Fruit fly (Drosophila melanogaster) whole organism, embryonic: ENCODE data around the gene CG32333.

ENCODE experiments used
- Asciz ChIP-seq: fragments of 200-800 bp; sonication (Bioruptor generic); optimal IDR thresholded peaks from 2 replicates; lab custom pipeline; 2017; ENCODE audit warnings: missing biosample characterization, mild to moderate bottlenecking, missing genetic modification characterization, missing genetic modification reagents
- B-H1 ChIP-seq: fragments of 200-800 bp; sonication (Bioruptor generic); IDR thresholded peaks from 3 replicates; pipeline ENCODE4 v1.3.6; 2022; ENCODE audit warnings: missing biosample characterization, missing genetic modification characterization
- Bteb2 ChIP-seq: fragments of 200-800 bp; sonication (Bioruptor generic); optimal IDR thresholded peaks from 2 replicates; lab custom pipeline; 2016; ENCODE audit warnings: missing biosample characterization, missing genetic modification characterization
- C15 ChIP-seq: fragments of 200-800 bp; sonication (Bioruptor generic); IDR thresholded peaks from 3 replicates; pipeline ENCODE4 v1.3.6; 2022; ENCODE audit warnings: missing biosample characterization, missing genetic modification characterization
- CG10209 ChIP-seq: fragments of 200-800 bp; sonication (Bioruptor generic); optimal IDR thresholded peaks from 3 replicates; lab custom pipeline; 2017; ENCODE audit warnings: missing biosample characterization, mild to moderate bottlenecking, missing genetic modification characterization, missing genetic modification reagents
- CG10274 ChIP-seq: fragments of 200-800 bp; sonication (Bioruptor generic); optimal IDR thresholded peaks from 3 replicates; lab custom pipeline; 2017; ENCODE audit warnings: missing biosample characterization, mild to moderate bottlenecking, missing genetic modification characterization
- CG10321 ChIP-seq: fragments of 200-800 bp; sonication (Bioruptor generic); IDR thresholded peaks from 2 replicates; pipeline ENCODE4 v1.3.6; 2022; ENCODE audit warnings: missing biosample characterization, missing genetic modification characterization
- CG11398 ChIP-seq: fragments of 200-800 bp; sonication (Bioruptor generic); optimal IDR thresholded peaks from 2 replicates; lab custom pipeline; 2016; ENCODE audit warnings: missing biosample characterization, missing genetic modification characterization
- CG11456 ChIP-seq: fragments of 200-800 bp; sonication (Bioruptor generic); IDR thresholded peaks from 3 replicates; pipeline ENCODE4 v1.3.6; 2022; ENCODE audit warnings: missing biosample characterization, missing genetic modification characterization
- CG11696 ChIP-seq: fragments of 200-800 bp; sonication (Bioruptor generic); IDR thresholded peaks from 2 replicates; pipeline ENCODE4 v1.3.6; 2022; ENCODE audit warnings: missing biosample characterization, missing genetic modification characterization
- CG1233 ChIP-seq: fragments of 200-800 bp; sonication (Bioruptor generic); optimal IDR thresholded peaks from 4 replicates; lab custom pipeline; 2018; ENCODE audit warnings: missing biosample characterization, mild to moderate bottlenecking, missing genetic modification characterization
- CG12942 ChIP-seq: fragments of 200-800 bp; sonication (Bioruptor generic); optimal IDR thresholded peaks from 3 replicates; lab custom pipeline; 2016; ENCODE audit warnings: missing biosample characterization, missing genetic modification characterization
- CG14050 ChIP-seq: fragments of 200-800 bp; sonication (Bioruptor generic); IDR thresholded peaks from 3 replicates; pipeline ENCODE4 v1.3.6; 2022; ENCODE audit warnings: missing biosample characterization, missing genetic modification characterization
- CG17328 ChIP-seq: fragments of 200-800 bp; sonication (Bioruptor generic); IDR thresholded peaks from 2 replicates; pipeline ENCODE4 v1.3.6; 2022; ENCODE audit warnings: missing biosample characterization, missing genetic modification characterization
- CG17359 ChIP-seq: fragments of 200-800 bp; sonication (Bioruptor generic); optimal IDR thresholded peaks from 3 replicates; lab custom pipeline; 2018; ENCODE audit warnings: missing biosample characterization, mild to moderate bottlenecking, missing genetic modification characterization, moderate library complexity
- CG18262 ChIP-seq: fragments of 200-800 bp; optimal IDR thresholded peaks from 3 replicates; lab custom pipeline; 2019; ENCODE audit warnings: missing biosample characterization, mild to moderate bottlenecking, missing genetic modification characterization, moderate library complexity
- CG2116 ChIP-seq: fragments of 200-800 bp; sonication (Bioruptor generic); optimal IDR thresholded peaks from 3 replicates; lab custom pipeline; 2018; ENCODE audit warnings: missing biosample characterization, mild to moderate bottlenecking, missing genetic modification characterization
- CG2120 ChIP-seq: fragments of 200-800 bp; sonication (Bioruptor generic); optimal IDR thresholded peaks from 3 replicates; lab custom pipeline; 2016; ENCODE audit warnings: missing biosample characterization, missing genetic modification characterization
- CG31224 ChIP-seq: fragments of 200-800 bp; sonication (Bioruptor generic); IDR thresholded peaks from 2 replicates; pipeline ENCODE4 v1.3.6; 2022; ENCODE audit warnings: missing biosample characterization, missing genetic modification characterization
- CG33557 ChIP-seq: fragments of 200-800 bp; sonication (Bioruptor generic); optimal IDR thresholded peaks from 2 replicates; lab custom pipeline; 2019; ENCODE audit warnings: missing biosample characterization, mild to moderate bottlenecking, missing genetic modification characterization, moderate library complexity
- CG5180 ChIP-seq: fragments of 200-800 bp; sonication (Bioruptor generic); optimal IDR thresholded peaks from 3 replicates; lab custom pipeline; 2017; ENCODE audit warnings: missing biosample characterization, missing genetic modification characterization, mild to moderate bottlenecking, moderate library complexity, missing genetic modification reagents
- CG7839 ChIP-seq: fragments of 200-800 bp; sonication (Bioruptor generic); optimal IDR thresholded peaks from 3 replicates; lab custom pipeline; 2018; ENCODE audit warnings: missing biosample characterization, mild to moderate bottlenecking, missing genetic modification characterization, moderate library complexity
- Dbx ChIP-seq: fragments of 200-800 bp; sonication (Bioruptor generic); IDR thresholded peaks from 3 replicates; pipeline ENCODE4 v1.3.6; 2022; ENCODE audit warnings: missing biosample characterization, missing genetic modification characterization
- Doc3 ChIP-seq: fragments of 200-800 bp; sonication (Bioruptor generic); IDR thresholded peaks from 3 replicates; pipeline ENCODE4 v1.3.6; 2022; ENCODE audit warnings: missing biosample characterization, missing genetic modification characterization; ENCODE audit not compliant: partially characterized antibody
- Hr51 ChIP-seq, 2 experiments: fragments of 200-800 bp; sonication (Bioruptor generic); optimal IDR thresholded peaks; 2 replicates in 1 of 2; 3 replicates in 1 of 2; lab custom pipeline; 2016 to 2018; ENCODE audit warnings: missing biosample characterization in 2 of 2, missing genetic modification characterization in 2 of 2, mild to moderate bottlenecking in 1 of 2, moderate library complexity in 1 of 2
- Lim3 ChIP-seq: fragments of 200-800 bp; sonication (Bioruptor generic); IDR thresholded peaks from 2 replicates; pipeline ENCODE4 v1.3.6; 2022; ENCODE audit warnings: missing biosample characterization, missing genetic modification characterization
- Lpt ChIP-seq: fragments of >200 bp; optimal IDR thresholded peaks from 2 replicates; lab custom pipeline; 2018; ENCODE audit warnings: missing biosample characterization, missing genetic modification characterization
- MTF-1 ChIP-seq: fragments of 200-800 bp; sonication (Bioruptor generic); optimal IDR thresholded peaks from 2 replicates; lab custom pipeline; 2018; ENCODE audit warnings: missing biosample characterization, mild to moderate bottlenecking, missing genetic modification characterization, borderline replicate concordance
- Ptx1 ChIP-seq: fragments of 200-800 bp; sonication (Bioruptor generic); IDR thresholded peaks from 2 replicates; pipeline ENCODE4 v1.3.6; 2022; ENCODE audit warnings: missing biosample characterization, missing genetic modification characterization
- Ravus ChIP-seq: fragments of 200-800 bp; sonication (Bioruptor generic); IDR thresholded peaks from 2 replicates; pipeline ENCODE4 v1.3.6; 2022; ENCODE audit warnings: missing biosample characterization, missing genetic modification characterization
- Six4 ChIP-seq: fragments of 200-800 bp; sonication (Bioruptor generic); optimal IDR thresholded peaks from 2 replicates; lab custom pipeline; 2016; ENCODE audit warnings: missing biosample characterization, missing genetic modification characterization
- Sox102F ChIP-seq: fragments of 200-800 bp; sonication (Bioruptor generic); optimal IDR thresholded peaks from 2 replicates; lab custom pipeline; 2018; ENCODE audit warnings: missing biosample characterization, mild to moderate bottlenecking, missing genetic modification characterization, moderate library complexity
- TFAM ChIP-seq: fragments of 200-800 bp; sonication (Bioruptor generic); optimal IDR thresholded peaks from 2 replicates; lab custom pipeline; 2017; ENCODE audit warnings: missing biosample characterization, missing genetic modification characterization, inconsistent platforms
- ash1 ChIP-seq: fragments of 200-800 bp; sonication (Bioruptor generic); optimal IDR thresholded peaks from 2 replicates; lab custom pipeline; 2018; ENCODE audit warnings: missing biosample characterization, mild to moderate bottlenecking, missing genetic modification characterization
- bcd ChIP-seq: fragments of 200-800 bp; sonication (Bioruptor generic); optimal IDR thresholded peaks from 2 replicates; lab custom pipeline; 2017; ENCODE audit warnings: missing biosample characterization, mild to moderate bottlenecking, missing genetic modification characterization
- btn ChIP-seq: fragments of 200-800 bp; sonication (Bioruptor generic); optimal IDR thresholded peaks from 2 replicates; lab custom pipeline; 2016; ENCODE audit warnings: missing biosample characterization, missing genetic modification characterization
- cas ChIP-seq: fragments of 200-800 bp; sonication (Bioruptor generic); IDR thresholded peaks from 2 replicates; pipeline ENCODE4 v1.3.6; 2022; ENCODE audit warnings: missing biosample characterization, missing genetic modification characterization
- cato ChIP-seq: fragments of 200-800 bp; sonication (Bioruptor generic); optimal IDR thresholded peaks from 2 replicates; lab custom pipeline; 2016; ENCODE audit warnings: missing biosample characterization, missing genetic modification characterization, borderline replicate concordance
- chinmo ChIP-seq: fragments of 200-800 bp; sonication (Bioruptor generic); IDR thresholded peaks from 4 replicates; pipeline ENCODE4 v1.3.6; 2022; ENCODE audit warnings: missing biosample characterization, missing genetic modification characterization; ENCODE audit not compliant: partially characterized antibody
- chn ChIP-seq: fragments of 200-800 bp; sonication (Bioruptor generic); optimal IDR thresholded peaks from 2 replicates; lab custom pipeline; 2016; ENCODE audit warnings: missing biosample characterization, missing genetic modification characterization
- dan ChIP-seq: fragments of 200-800 bp; sonication (Bioruptor generic); IDR thresholded peaks from 2 replicates; pipeline ENCODE4 v1.3.6; 2022; ENCODE audit warnings: missing biosample characterization, missing genetic modification characterization
- dm ChIP-seq: fragments of 200-800 bp; sonication (Bioruptor generic); optimal IDR thresholded peaks from 3 replicates; lab custom pipeline; 2016; ENCODE audit warnings: missing biosample characterization, missing genetic modification characterization
- gt ChIP-seq: fragments of 200-800 bp; sonication (Bioruptor generic); IDR thresholded peaks from 2 replicates; pipeline ENCODE4 v1.3.6; 2022; ENCODE audit warnings: missing biosample characterization, missing genetic modification characterization
- ham ChIP-seq: fragments of 200-800 bp; sonication (Bioruptor generic); IDR thresholded peaks from 2 replicates; pipeline ENCODE4 v1.3.6; 2022; ENCODE audit warnings: missing biosample characterization, missing genetic modification characterization
- maf-S ChIP-seq: fragments of 200-800 bp; sonication (Bioruptor generic); optimal IDR thresholded peaks from 2 replicates; lab custom pipeline; 2016; ENCODE audit warnings: missing biosample characterization, missing genetic modification characterization
- mam ChIP-seq: fragments of 200-800 bp; sonication (Bioruptor generic); optimal IDR thresholded peaks from 3 replicates; lab custom pipeline; 2016; ENCODE audit warnings: missing biosample characterization, missing genetic modification characterization
- nerfin-2 ChIP-seq: fragments of 200-800 bp; sonication (Bioruptor generic); IDR thresholded peaks from 2 replicates; pipeline ENCODE4 v1.3.6; 2022; ENCODE audit warnings: missing biosample characterization, missing genetic modification characterization; ENCODE audit not compliant: partially characterized antibody
- p53 ChIP-seq: fragments of 200-800 bp; sonication (Bioruptor generic); optimal IDR thresholded peaks from 2 replicates; lab custom pipeline; 2016; ENCODE audit warnings: missing biosample characterization, missing genetic modification characterization
- pum ChIP-seq: fragments of 200-800 bp; sonication (Bioruptor generic); optimal IDR thresholded peaks from 2 replicates; lab custom pipeline; 2016; ENCODE audit warnings: missing biosample characterization, missing genetic modification characterization
- pzg ChIP-seq: fragments of 200-800 bp; sonication (Bioruptor generic); optimal IDR thresholded peaks from 3 replicates; lab custom pipeline; 2018; ENCODE audit warnings: missing biosample characterization, mild to moderate bottlenecking, missing genetic modification characterization, moderate library complexity

CG32333 gene

DNA sequence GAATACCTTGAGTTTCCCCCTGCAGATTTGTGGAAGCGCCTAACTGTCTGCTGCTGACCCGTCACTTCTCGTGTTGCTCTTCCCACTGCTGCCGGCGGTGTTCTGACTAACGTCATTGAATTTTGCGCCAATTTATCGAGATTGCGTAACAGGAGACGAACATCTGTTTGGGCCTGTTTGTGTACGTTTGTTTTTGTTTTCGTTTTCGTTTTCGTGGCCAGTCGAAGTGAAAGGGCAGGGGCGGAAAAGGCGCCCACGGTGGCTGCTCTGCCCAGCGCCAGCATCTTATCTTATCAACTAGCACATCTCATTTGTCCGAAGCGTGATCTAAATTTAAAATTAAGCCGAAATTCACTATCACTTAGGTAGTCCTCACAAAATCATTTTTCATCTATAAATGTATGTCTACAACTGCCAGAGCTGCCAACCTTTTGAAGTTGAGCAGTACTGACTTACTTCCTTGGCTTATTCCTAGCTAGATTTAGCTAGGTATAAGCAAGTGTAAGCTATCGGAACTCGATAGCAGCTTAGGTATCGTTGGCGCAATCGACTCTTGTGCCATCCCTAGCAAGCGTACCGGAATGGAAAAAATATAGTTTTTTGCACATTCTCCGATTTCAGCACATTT is 31.4 kb downstream of the CG32333 start, which contains the start of the genes Ctr9 and Nt5a (continued):
- no peak for TF ChIP-seq B-H1 (GFP tag; lab: Robert Waterston, UW)
- TF ChIP-seq Dbx, result peak; percentile 68; the same call in 2 of the 3 replicates
- no peak for TF ChIP-seq Lim3 (GFP tag; lab: Robert Waterston, UW)
- TF ChIP-seq CG11398 (GFP tag; lab: Kevin White, UChicago), result peak; percentile 45
- TF ChIP-seq CG5180 (GFP tag; lab: Kevin White, UChicago), result no peak
- no peak for TF ChIP-seq Ravus
- TF ChIP-seq maf-S (GFP tag; lab: Kevin White, UChicago), result peak; percentile 45
- TF ChIP-seq MTF-1 (GFP tag; lab: Kevin White, UChicago), result no peak
- TF ChIP-seq CG10209 (GFP tag; lab: Kevin White, UChicago), result no peak
- TF ChIP-seq Doc3, result peak; percentile 65
- TF ChIP-seq C15 (GFP tag; lab: Robert Waterston, UW), result 0 out of 3 replicates have a peak, but pooled peaks have one; percentile 27
- TF ChIP-seq Asciz (GFP tag; lab: Kevin White, UChicago), result no peak
- peak; percentile 59; the same call in 1 of the 2 replicates for TF ChIP-seq cas
- no peak for TF ChIP-seq bcd
- TF ChIP-seq Bteb2 (GFP tag; lab: Kevin White, UChicago), result peak; percentile 72
- peak; percentile 62; the same call in 1 of the 2 replicates for TF ChIP-seq CG31224 (GFP tag; lab: Robert Waterston, UW)
- TF ChIP-seq CG1233 (GFP tag; lab: Kevin White, UChicago), result no peak
- peak; percentile 48 for TF ChIP-seq chn
- TF ChIP-seq Lpt, result no peak
- peak; percentile 49 for TF ChIP-seq p53 (GFP tag; lab: Kevin White, UChicago)
- TF ChIP-seq CG18262 (tag; lab: Kevin White, UChicago), result peak; percentile 20
- 0 out of 4 replicates have a peak, but pooled peaks have one; percentile 57 for TF ChIP-seq chinmo (GFP tag; lab: Robert Waterston, UW)
- TF ChIP-seq CG17328, result 0 out of 2 replicates have a peak, but pooled peaks have one; percentile 6
- no peak for TF ChIP-seq TFAM (GFP tag; lab: Kevin White, UChicago)
- peak; percentile 49 for TF ChIP-seq nerfin-2 (GFP tag; lab: Robert Waterston, UW)
- no peak for TF ChIP-seq gt (GFP tag; lab: Robert Waterston, UW)
- TF ChIP-seq CG17359 (tag; lab: Kevin White, UChicago), result peak; percentile 31
- no peak for TF ChIP-seq pum (GFP tag; lab: Kevin White, UChicago)
- TF ChIP-seq Hr51 (GFP tag; optimal IDR thresholded peaks at IDR 0.05; lab: Kevin White, UChicago), result peak in 1 of 2 experiments; percentile 48
- TF ChIP-seq CG2120 (GFP tag; lab: Kevin White, UChicago), result peak; percentile 84
- TF ChIP-seq CG2116 (GFP tag; lab: Kevin White, UChicago), result peak; percentile 78
- TF ChIP-seq cato, result no peak
- TF ChIP-seq Sox102F (GFP tag; lab: Kevin White, UChicago), result no peak
- TF ChIP-seq ash1 (GFP tag; lab: Kevin White, UChicago), result peak; percentile 5
- peak; percentile 81 for TF ChIP-seq mam (GFP tag; lab: Kevin White, UChicago)
- no peak for TF ChIP-seq CG10321 (GFP tag; lab: Robert Waterston, UW)
- no peak for TF ChIP-seq CG7839 (tag; lab: Kevin White, UChicago)
- peak; percentile 8 for TF ChIP-seq Six4 (GFP tag; lab: Kevin White, UChicago)
- no peak for TF ChIP-seq ham (GFP tag; lab: Robert Waterston, UW)
- no peak for TF ChIP-seq CG14050 (GFP tag; lab: Robert Waterston, UW)
- TF ChIP-seq btn (GFP tag; lab: Kevin White, UChicago), result no peak
- TF ChIP-seq dan (GFP tag; lab: Robert Waterston, UW), result no peak
- no peak for TF ChIP-seq CG10274 (GFP tag; lab: Kevin White, UChicago)
- peak; percentile 94 for TF ChIP-seq pzg (GFP tag; lab: Kevin White, UChicago)
- no peak for TF ChIP-seq CG11696 (GFP tag; lab: Robert Waterston, UW)
- 0 out of 2 replicates have a peak, but pooled peaks have one; percentile 41 for TF ChIP-seq Ptx1
- TF ChIP-seq CG33557, result peak; percentile 19
- TF ChIP-seq dm, result peak; percentile 54
- peak; percentile 14 for TF ChIP-seq CG12942 (GFP tag; lab: Kevin White, UChicago)
- TF ChIP-seq CG11456 (GFP tag; lab: Robert Waterston, UW), result peak; percentile 81
